Fruit fly (Drosophila melanogaster) whole organism, embryonic: ENCODE measurements around the gene CG10300.
A peak's percentile ranks its signal among the peaks of the same experiment; 100 is the strongest.

Experiments used
- Atf3 ChIP-seq: fragments of 200-800 bp; sonication (Bioruptor generic); optimal IDR thresholded peaks from 3 replicates; lab custom pipeline; 2016; ENCODE audit warnings: missing biosample characterization, missing genetic modification characterization
- Atf6 ChIP-seq: fragments of 200-800 bp; sonication (Bioruptor generic); IDR thresholded peaks from 2 replicates; pipeline ENCODE4 v1.3.6; 2022; ENCODE audit warnings: missing biosample characterization, missing genetic modification characterization
- CG11695 ChIP-seq: fragments of 200-800 bp; sonication (Bioruptor generic); IDR thresholded peaks from 3 replicates; pipeline ENCODE4 v1.3.6; 2022; ENCODE audit warnings: missing biosample characterization, missing genetic modification characterization
- CG12299 ChIP-seq: fragments of 200-800 bp; sonication (Bioruptor generic); optimal IDR thresholded peaks from 2 replicates; lab custom pipeline; 2018; ENCODE audit warnings: missing biosample characterization, mild to moderate bottlenecking, missing genetic modification characterization
- CG12769 ChIP-seq: fragments of 200-800 bp; sonication (Bioruptor generic); optimal IDR thresholded peaks from 2 replicates; lab custom pipeline; 2019; ENCODE audit warnings: missing biosample characterization, mild to moderate bottlenecking, missing genetic modification characterization, moderate library complexity
- CG15269 ChIP-seq: fragments of 200-800 bp; sonication (Bioruptor generic); optimal IDR thresholded peaks from 2 replicates; lab custom pipeline; 2018; ENCODE audit warnings: missing biosample characterization, mild to moderate bottlenecking, missing genetic modification characterization, moderate library complexity
- CG15479 ChIP-seq: fragments of 200-800 bp; sonication (Bioruptor generic); optimal IDR thresholded peaks from 3 replicates; lab custom pipeline; 2019; ENCODE audit warnings: missing biosample characterization, mild to moderate bottlenecking, missing genetic modification characterization, moderate library complexity
- CG17328 ChIP-seq: fragments of 200-800 bp; sonication (Bioruptor generic); IDR thresholded peaks from 2 replicates; pipeline ENCODE4 v1.3.6; 2022; ENCODE audit warnings: missing biosample characterization, missing genetic modification characterization
- CG2678 ChIP-seq: fragments of 200-800 bp; sonication (Bioruptor generic); optimal IDR thresholded peaks from 3 replicates; lab custom pipeline; 2019; ENCODE audit warnings: missing biosample characterization, mild to moderate bottlenecking, missing genetic modification characterization, moderate library complexity
- CG32532 ChIP-seq: fragments of 200-800 bp; sonication (Bioruptor generic); IDR thresholded peaks from 2 replicates; pipeline ENCODE4 v1.3.6; 2022; ENCODE audit warnings: missing biosample characterization, missing genetic modification characterization
- CG3838 ChIP-seq: fragments of 200-800 bp; sonication (Bioruptor generic); optimal IDR thresholded peaks from 3 replicates; lab custom pipeline; 2016; ENCODE audit warnings: missing biosample characterization, missing genetic modification characterization
- CG3847 ChIP-seq: fragments of 200-800 bp; sonication (Bioruptor generic); IDR thresholded peaks from 2 replicates; pipeline ENCODE4 v1.3.6; 2022; ENCODE audit warnings: missing biosample characterization, missing genetic modification characterization
- CG4360 ChIP-seq: fragments of 200-800 bp; sonication (Bioruptor generic); IDR thresholded peaks from 2 replicates; pipeline ENCODE4 v1.3.6; 2022; ENCODE audit warnings: missing biosample characterization, missing genetic modification characterization
- CG43689 ChIP-seq: fragments of 200-800 bp; sonication (Bioruptor generic); IDR thresholded peaks from 2 replicates; pipeline ENCODE4 v1.3.6; 2022; ENCODE audit warnings: missing biosample characterization, missing genetic modification characterization
- CG5953 ChIP-seq: fragments of 200-800 bp; sonication (Bioruptor generic); IDR thresholded peaks from 2 replicates; pipeline ENCODE4 v1.3.6; 2022; ENCODE audit warnings: missing biosample characterization, missing genetic modification characterization
- CG6272 ChIP-seq: fragments of 200-800 bp; sonication (Bioruptor generic); IDR thresholded peaks from 2 replicates; pipeline ENCODE4 v1.3.6; 2022; ENCODE audit warnings: missing biosample characterization, missing genetic modification characterization
- CG6854 ChIP-seq: fragments of 200-800 bp; sonication (Bioruptor generic); optimal IDR thresholded peaks from 3 replicates; lab custom pipeline; 2017; ENCODE audit warnings: missing biosample characterization, mild to moderate bottlenecking, missing genetic modification characterization
- CG8290 ChIP-seq, 3 experiments: fragments of 200-800 bp; sonication (Bioruptor generic); optimal IDR thresholded peaks; 2 replicates each; lab custom pipeline; 2016 to 2019; ENCODE audit warnings: missing biosample characterization in 3 of 3, missing genetic modification characterization in 3 of 3, mild to moderate bottlenecking in 2 of 3, moderate library complexity in 1 of 3
- CG9727 ChIP-seq: fragments of 200-800 bp; sonication (Bioruptor generic); optimal IDR thresholded peaks from 3 replicates; lab custom pipeline; 2017; ENCODE audit warnings: missing biosample characterization, mild to moderate bottlenecking, missing genetic modification characterization
- CG9797 ChIP-seq: fragments of 200-800 bp; sonication (Bioruptor generic); optimal IDR thresholded peaks from 3 replicates; lab custom pipeline; 2018; ENCODE audit warnings: missing biosample characterization, mild to moderate bottlenecking, missing genetic modification characterization
- Doc3 ChIP-seq: fragments of 200-800 bp; sonication (Bioruptor generic); IDR thresholded peaks from 3 replicates; pipeline ENCODE4 v1.3.6; 2022; ENCODE audit warnings: missing biosample characterization, missing genetic modification characterization; ENCODE audit not compliant: partially characterized antibody
- E2f2 ChIP-seq: fragments of 200-800 bp; sonication (Bioruptor generic); IDR thresholded peaks from 2 replicates; pipeline ENCODE4 v1.3.6; 2022; ENCODE audit warnings: missing biosample characterization, missing genetic modification characterization
- HHEX ChIP-seq: fragments of 200-800 bp; sonication (Bioruptor generic); optimal IDR thresholded peaks from 3 replicates; lab custom pipeline; 2017; ENCODE audit warnings: missing biosample characterization, mild to moderate bottlenecking, missing genetic modification characterization, missing genetic modification reagents
- HmgZ ChIP-seq: fragments of 200-800 bp; sonication (Bioruptor generic); optimal IDR thresholded peaks from 2 replicates; lab custom pipeline; 2018; ENCODE audit warnings: missing biosample characterization, mild to moderate bottlenecking, missing genetic modification characterization
- Hmr ChIP-seq: fragments of 200-800 bp; sonication (Bioruptor generic); optimal IDR thresholded peaks from 3 replicates; lab custom pipeline; 2017; ENCODE audit warnings: mild to moderate bottlenecking, missing biosample characterization, missing genetic modification reagents, missing genetic modification characterization
- Hr78 ChIP-seq, 2 experiments: fragments of 200-800 bp in 1 of 2; fragments of >200 bp in 1 of 2; sonication (Bioruptor generic) in 1 of 2; optimal IDR thresholded peaks; 2 replicates each; lab custom pipeline; 2017 to 2019; ENCODE audit warnings: missing biosample characterization in 2 of 2, missing genetic modification characterization in 2 of 2, mild to moderate bottlenecking in 1 of 2, moderate library complexity in 1 of 2
- Pdp1 ChIP-seq, 2 experiments: fragments of 200-800 bp; sonication (Bioruptor generic); optimal IDR thresholded peaks; 3 replicates each; lab custom pipeline; 2016; ENCODE audit warnings: missing biosample characterization in 2 of 2, missing genetic modification characterization in 2 of 2, mild to moderate bottlenecking in 1 of 2, moderate library complexity in 1 of 2
- Rfx ChIP-seq: fragments of 200-800 bp; sonication (Bioruptor generic); IDR thresholded peaks from 2 replicates; pipeline ENCODE4 v1.3.6; 2022; ENCODE audit warnings: missing biosample characterization, missing genetic modification characterization
- bab2 ChIP-seq: fragments of 200-800 bp; sonication (Bioruptor generic); optimal IDR thresholded peaks from 2 replicates; lab custom pipeline; 2016; ENCODE audit warnings: missing biosample characterization, missing genetic modification characterization
- chn ChIP-seq: fragments of 200-800 bp; sonication (Bioruptor generic); optimal IDR thresholded peaks from 2 replicates; lab custom pipeline; 2016; ENCODE audit warnings: missing biosample characterization, missing genetic modification characterization
- fd102C ChIP-seq: fragments of 200-800 bp; sonication (Bioruptor generic); optimal IDR thresholded peaks from 2 replicates; lab custom pipeline; 2018; ENCODE audit warnings: missing biosample characterization, mild to moderate bottlenecking, missing genetic modification characterization, moderate library complexity
- fd3F ChIP-seq: fragments of 200-800 bp; sonication (Bioruptor generic); optimal IDR thresholded peaks from 2 replicates; lab custom pipeline; 2018; ENCODE audit warnings: missing biosample characterization, mild to moderate bottlenecking, missing genetic modification characterization, moderate library complexity
- gce ChIP-seq: fragments of 200-800 bp; sonication (Bioruptor generic); IDR thresholded peaks from 3 replicates; pipeline ENCODE4 v1.3.6; 2022; ENCODE audit warnings: missing biosample characterization, missing genetic modification characterization
- grau ChIP-seq: fragments of 200-800 bp; optimal IDR thresholded peaks from 3 replicates; lab custom pipeline; 2019; ENCODE audit warnings: missing biosample characterization, mild to moderate bottlenecking, missing genetic modification characterization, moderate library complexity
- hbn ChIP-seq: fragments of 200-800 bp; sonication (Bioruptor generic); IDR thresholded peaks from 2 replicates; pipeline ENCODE4 v1.3.6; 2022; ENCODE audit warnings: missing biosample characterization, missing genetic modification characterization; ENCODE audit not compliant: partially characterized antibody
- nmo ChIP-seq: fragments of 200-800 bp; sonication (Bioruptor generic); optimal IDR thresholded peaks from 2 replicates; lab custom pipeline; 2018; ENCODE audit warnings: missing biosample characterization, mild to moderate bottlenecking, missing genetic modification characterization, moderate library complexity
- nom ChIP-seq: fragments of 200-800 bp; sonication (Bioruptor generic); optimal IDR thresholded peaks from 2 replicates; lab custom pipeline; 2017; ENCODE audit warnings: missing biosample characterization, missing genetic modification characterization, mild to moderate bottlenecking, moderate library complexity, missing genetic modification reagents
- pho ChIP-seq: fragments of 200-800 bp; sonication (Bioruptor generic); optimal IDR thresholded peaks from 2 replicates; lab custom pipeline; 2016; ENCODE audit warnings: missing biosample characterization, missing genetic modification characterization
- pros ChIP-seq: fragments of 200-800 bp; sonication (Bioruptor generic); optimal IDR thresholded peaks from 3 replicates; lab custom pipeline; 2019; ENCODE audit warnings: missing biosample characterization, mild to moderate bottlenecking, missing genetic modification characterization, moderate library complexity
- sd ChIP-seq: fragments of 200-800 bp; sonication (Bioruptor generic); optimal IDR thresholded peaks from 3 replicates; lab custom pipeline; 2018; ENCODE audit warnings: missing biosample characterization, mild to moderate bottlenecking, missing genetic modification characterization, moderate library complexity
- sob ChIP-seq: fragments of 200-800 bp; sonication (Bioruptor generic); IDR thresholded peaks from 2 replicates; pipeline ENCODE4 v1.3.6; 2022; ENCODE audit warnings: missing biosample characterization, missing genetic modification characterization
- tna ChIP-seq: fragments of 200-800 bp; sonication (Bioruptor generic); IDR thresholded peaks from 2 replicates; pipeline ENCODE4 v1.3.6; 2022; ENCODE audit warnings: missing biosample characterization, missing genetic modification characterization; ENCODE audit not compliant: partially characterized antibody
- vnd ChIP-seq: fragments of 200-800 bp; sonication (Bioruptor generic); IDR thresholded peaks from 3 replicates; pipeline ENCODE4 v1.3.6; 2022; ENCODE audit warnings: missing biosample characterization, missing genetic modification characterization; ENCODE audit not compliant: partially characterized antibody
- vvl ChIP-seq: fragments of 200-800 bp; sonication (Bioruptor generic); IDR thresholded peaks from 2 replicates; pipeline ENCODE4 v1.3.6; 2022; ENCODE audit warnings: missing biosample characterization, missing genetic modification characterization
- wek ChIP-seq: fragments of 200-800 bp; sonication (Bioruptor generic); optimal IDR thresholded peaks from 3 replicates; lab custom pipeline; 2018; ENCODE audit warnings: missing biosample characterization, mild to moderate bottlenecking, missing genetic modification characterization, moderate library complexity
- z ChIP-seq: fragments of 200-800 bp; sonication (Bioruptor generic); IDR thresholded peaks from 3 replicates; pipeline ENCODE4 v1.3.6; 2022; ENCODE audit warnings: missing biosample characterization, missing genetic modification characterization

The CG10300 gene

dm6 chr3R:23729632-23730471 lies 18.5 kb downstream of the CG10300 start (continued):
- TF ChIP-seq Hr78 (GFP tag; optimal IDR thresholded peaks at IDR 0.05; lab: Kevin White, UChicago) = peak in 1 of 2 experiments; percentile 30
- TF ChIP-seq nmo (GFP tag; lab: Kevin White, UChicago) = no peak
- peak; percentile 36 for TF ChIP-seq HmgZ
- TF ChIP-seq pros (GFP tag; lab: Kevin White, UChicago) = peak; percentile 89
- peak in 1 of 2 experiments; percentile 11 for TF ChIP-seq Pdp1 (GFP tag; optimal IDR thresholded peaks at IDR 0.05; lab: Kevin White, UChicago)
- TF ChIP-seq Atf3 (GFP tag; lab: Kevin White, UChicago) = no peak
- 0 out of 2 replicates have a peak, but pooled peaks have one; percentile 34 for TF ChIP-seq CG5953 (GFP tag; lab: Robert Waterston, UW)
- peak; percentile 98 for TF ChIP-seq CG12769 (tag; lab: Kevin White, UChicago)
- TF ChIP-seq CG11695 (GFP tag; lab: Robert Waterston, UW) = peak; percentile 18; the same call in 1 of the 3 replicates
- TF ChIP-seq nom = peak; percentile 61
- peak; percentile 27 for TF ChIP-seq CG12299 (tag; lab: Kevin White, UChicago)
- peak; percentile 33 for TF ChIP-seq CG2678 (tag; lab: Kevin White, UChicago)
- 0 out of 2 replicates have a peak, but pooled peaks have one; percentile 25 for TF ChIP-seq CG4360
- TF ChIP-seq chn (GFP tag; lab: Kevin White, UChicago) = peak; percentile 88
- peak; percentile 4; the same call in 1 of the 2 replicates for TF ChIP-seq Rfx (GFP tag; lab: Robert Waterston, UW)
- TF ChIP-seq bab2 = no peak
- no peak for TF ChIP-seq CG3838 (GFP tag; lab: Kevin White, UChicago)
- peak; percentile 42 for TF ChIP-seq CG6854 (GFP tag; lab: Kevin White, UChicago)
- TF ChIP-seq CG32532 (GFP tag; lab: Robert Waterston, UW) = peak; percentile 33; the same call in 1 of the 2 replicates
- TF ChIP-seq CG9727 (GFP tag; lab: Kevin White, UChicago) = no peak
- TF ChIP-seq grau (tag; lab: Kevin White, UChicago) = peak; percentile 14
- TF ChIP-seq CG43689 = no peak
- 0 out of 2 replicates have a peak, but pooled peaks have one; percentile 28 for TF ChIP-seq CG17328 (GFP tag; lab: Robert Waterston, UW)
- TF ChIP-seq CG6272 (GFP tag; lab: Robert Waterston, UW) = 0 out of 2 replicates have a peak, but pooled peaks have one; percentile 27
- TF ChIP-seq sd = peak; percentile 92
- peak; percentile 32 for TF ChIP-seq Hmr
- TF ChIP-seq CG15269 (tag; lab: Kevin White, UChicago) = peak; percentile 27
- TF ChIP-seq tna = peak; percentile 81
- peak; percentile 58 for TF ChIP-seq CG8290 (GFP tag; optimal IDR thresholded peaks at IDR 0.05; lab: Kevin White, UChicago)
- peak in 1 of 2 experiments; percentile 58 for TF ChIP-seq CG8290 (tag; optimal IDR thresholded peaks at IDR 0.05; lab: Kevin White, UChicago)
- TF ChIP-seq sob (GFP tag; lab: Robert Waterston, UW) = peak; percentile 60
- TF ChIP-seq Doc3 (GFP tag; lab: Robert Waterston, UW) = no peak
- TF ChIP-seq wek (GFP tag; lab: Kevin White, UChicago) = no peak
- TF ChIP-seq fd3F (GFP tag; lab: Kevin White, UChicago) = no peak
- TF ChIP-seq z (GFP tag; lab: Robert Waterston, UW) = no peak
- TF ChIP-seq gce (GFP tag; lab: Robert Waterston, UW) = peak; percentile 40; the same call in 1 of the 3 replicates
- TF ChIP-seq vnd (GFP tag; lab: Robert Waterston, UW) = peak; percentile 60
- peak; percentile 16 for TF ChIP-seq fd102C (GFP tag; lab: Kevin White, UChicago)
- no peak for TF ChIP-seq E2f2
- TF ChIP-seq Atf6 = peak; percentile 40; the same call in 1 of the 2 replicates
- no peak for TF ChIP-seq CG3847 (GFP tag; lab: Robert Waterston, UW)
- peak; percentile 35 for TF ChIP-seq HHEX
- TF ChIP-seq CG9797 (GFP tag; lab: Kevin White, UChicago) = no peak
- TF ChIP-seq vvl = peak; percentile 34; the same call in 1 of the 2 replicates
- peak; percentile 17 for TF ChIP-seq pho (GFP tag; lab: Kevin White, UChicago)
- TF ChIP-seq CG15479 = peak; percentile 69
- TF ChIP-seq hbn (GFP tag; lab: Robert Waterston, UW) = 0 out of 2 replicates have a peak, but pooled peaks have one; percentile 45
